Worm (Caenorhabditis elegans): ENCODE measurements around the gene F10G2.2.
"Not testable (repeated sequence)": the region's sequence is repeated elsewhere in the genome, so short reads cannot be mapped to it uniquely, and the experiment has no call there.

Gene F10G2.2

ce11 chrV:7321915-7322314 is 9.1 kb upstream of the F10G2.2 start, which contains the start of gene F10G2.10:
F10G2.10 (plus strand) TSS chrV:7322215.
- TF ChIP-seq klf-2 (GFP tag; conservative IDR thresholded peaks at IDR 0.05) (no peak), cog-1 (tag; optimal IDR thresholded peaks at IDR 0.05) (no peak), ztf-23 (GFP tag; IDR thresholded peaks at IDR 0.05) (no peak), med-1 (GFP tag; optimal IDR thresholded peaks at IDR 0.05; ENCODE audit: insufficient read depth) (no peak), ref-1 (GFP tag; conservative IDR thresholded peaks at IDR 0.05) (no peak), flt-1 (GFP tag; IDR thresholded peaks at IDR 0.05) (no peak), T22C8.4 (GFP tag; IDR thresholded peaks at IDR 0.05) (no peak), ztf-29 (GFP tag; IDR thresholded peaks at IDR 0.05) (no peak), tab-1 (GFP tag; IDR thresholded peaks at IDR 0.05) (no peak)

- no peak for TF ChIP-seq cog-1 (tag; optimal IDR thresholded peaks at IDR 0.05)
Measured at ce11 chrV:7325285-7325684, 5.7 kb upstream of the F10G2.2 start, which contains the start of gene srx-92. srx-92 (minus strand) TSS chrV:7325385.

DNA sequence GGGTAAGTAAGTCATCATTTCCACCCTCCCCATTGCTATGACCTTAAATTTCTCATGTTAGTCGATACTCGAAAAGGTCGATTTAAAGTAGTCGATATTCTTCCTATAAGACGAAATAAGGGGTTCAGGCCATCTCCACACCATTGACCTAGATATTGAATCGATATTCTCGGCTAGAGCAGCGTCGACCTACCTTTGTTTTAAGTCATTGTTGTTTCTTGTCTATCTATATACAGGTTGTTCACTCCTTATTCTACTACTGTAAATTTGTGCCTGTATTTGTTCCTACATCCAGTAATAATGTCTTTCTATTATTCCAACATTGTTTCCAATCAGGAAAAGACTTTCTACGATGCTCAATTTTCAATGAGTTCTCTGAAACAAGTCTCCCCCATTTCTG is 4.0 kb upstream of the F10G2.2 start, which contains the start of gene F10G2.4:
F10G2.4 (plus strand) TSS at position 301 of the 400 bp plus-strand sequence.
- TF ChIP-seq tab-1 (GFP tag; IDR thresholded peaks at IDR 0.05) (no peak), cog-1 (tag; optimal IDR thresholded peaks at IDR 0.05) (no peak), flt-1 (GFP tag; IDR thresholded peaks at IDR 0.05) (no peak), ztf-29 (GFP tag; IDR thresholded peaks at IDR 0.05) (no peak), ztf-23 (GFP tag; IDR thresholded peaks at IDR 0.05) (no peak), med-1 (GFP tag; optimal IDR thresholded peaks at IDR 0.05; ENCODE audit: insufficient read depth) (no peak), ref-1 (GFP tag; conservative IDR thresholded peaks at IDR 0.05) (no peak), klf-2 (GFP tag; conservative IDR thresholded peaks at IDR 0.05) (no peak), T22C8.4 (GFP tag; IDR thresholded peaks at IDR 0.05) (no peak)

DNA sequence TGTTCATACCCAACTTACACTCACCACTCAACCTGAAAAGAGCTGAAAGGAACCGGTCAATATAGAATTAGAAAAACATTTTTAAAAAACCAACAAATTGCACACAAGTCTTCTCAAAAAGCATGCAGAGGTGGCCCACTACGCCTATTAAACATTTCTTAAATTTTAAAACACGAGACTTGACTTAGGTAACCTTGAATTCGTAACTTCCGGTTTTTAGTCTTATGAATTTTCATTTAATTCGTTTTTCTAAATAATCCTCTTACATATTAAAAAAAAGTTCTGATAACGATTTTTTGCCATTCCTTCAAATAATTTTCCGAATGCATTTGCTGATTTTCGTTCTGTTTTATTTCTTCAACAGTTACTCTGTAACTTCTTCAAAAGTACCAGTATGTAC is 2.9 kb upstream of the F10G2.2 start, which contains the start of gene clec-7:
clec-7 (plus strand) TSS at position 301 of the 400 bp plus-strand sequence.
- TF ChIP-seq ref-1 (GFP tag; conservative IDR thresholded peaks at IDR 0.05) (no peak), klf-2 (GFP tag; conservative IDR thresholded peaks at IDR 0.05) (no peak), tab-1 (GFP tag; IDR thresholded peaks at IDR 0.05) (no peak)

DNA sequence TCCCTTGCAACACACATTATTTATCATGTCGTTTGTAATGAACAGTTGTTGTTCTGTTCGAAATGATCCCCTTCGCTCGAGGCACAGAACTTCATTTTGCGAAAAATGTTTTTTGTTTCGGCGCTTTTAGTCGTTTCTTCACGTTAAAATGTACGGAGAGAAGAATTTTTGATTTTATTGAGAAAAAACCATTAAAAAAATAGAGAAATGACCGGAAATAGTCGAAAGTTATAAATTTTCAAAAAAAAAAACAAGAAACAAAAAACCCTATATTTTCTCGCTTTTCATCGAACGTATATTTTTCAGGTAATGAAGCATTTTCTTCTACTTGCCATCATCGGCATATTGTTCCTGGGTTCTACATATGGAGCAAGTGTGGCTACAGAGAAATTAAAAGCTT is 1.3 kb downstream of the F10G2.2 start, which contains the start of gene F10G2.1:
F10G2.1 (plus strand) TSS at position 301 of the 400 bp plus-strand sequence.
- no peak for TF ChIP-seq flt-1 (GFP tag; IDR thresholded peaks at IDR 0.05)
- no peak for TF ChIP-seq ztf-23 (GFP tag; IDR thresholded peaks at IDR 0.05)
- TF ChIP-seq med-1 (GFP tag; optimal IDR thresholded peaks at IDR 0.05; ENCODE audit: insufficient read depth), result no peak
- no peak for TF ChIP-seq ztf-29 (GFP tag; IDR thresholded peaks at IDR 0.05)
- TF ChIP-seq T22C8.4 (GFP tag; IDR thresholded peaks at IDR 0.05), result no peak
- no peak for TF ChIP-seq klf-2 (GFP tag; conservative IDR thresholded peaks at IDR 0.05)
- no peak for TF ChIP-seq tab-1 (GFP tag; IDR thresholded peaks at IDR 0.05)
- TF ChIP-seq ref-1 (GFP tag; conservative IDR thresholded peaks at IDR 0.05), result no peak
- TF ChIP-seq cog-1 (tag; optimal IDR thresholded peaks at IDR 0.05), result no peak

DNA sequence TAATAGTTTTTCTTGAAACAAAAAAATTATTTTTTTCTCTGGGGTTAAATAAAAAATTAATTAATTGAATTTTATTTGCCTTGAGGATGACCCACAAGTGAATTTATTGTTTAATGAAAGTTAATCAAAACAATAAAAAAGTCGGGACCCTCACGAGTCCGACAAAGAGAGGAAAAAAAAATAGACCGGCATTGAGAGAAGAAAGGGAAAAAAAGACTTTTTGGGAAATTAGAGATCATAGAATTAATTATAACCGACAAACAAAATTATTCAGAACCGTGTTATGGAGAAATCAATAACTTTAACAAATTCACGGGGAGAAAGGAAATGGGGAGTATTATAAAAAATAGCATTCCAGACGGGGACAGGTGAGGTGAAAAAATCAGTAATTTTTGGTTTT is 6.2 kb downstream of the F10G2.2 start, which contains the start of gene F10G2.7:
F10G2.7 (minus strand) TSS at position 101 of the 400 bp plus-strand sequence.
- TF ChIP-seq ztf-29, flt-1, ztf-23 (GFP tag; IDR thresholded peaks at IDR 0.05): not testable (repeated sequence)

ce11 chrV:7339831-7340230 is 8.9 kb downstream of the F10G2.2 start, which contains the start of gene srh-187:
srh-187 (minus strand) TSS chrV:7339931.
- no peak for TF ChIP-seq cog-1 (tag; optimal IDR thresholded peaks at IDR 0.05)

DNA sequence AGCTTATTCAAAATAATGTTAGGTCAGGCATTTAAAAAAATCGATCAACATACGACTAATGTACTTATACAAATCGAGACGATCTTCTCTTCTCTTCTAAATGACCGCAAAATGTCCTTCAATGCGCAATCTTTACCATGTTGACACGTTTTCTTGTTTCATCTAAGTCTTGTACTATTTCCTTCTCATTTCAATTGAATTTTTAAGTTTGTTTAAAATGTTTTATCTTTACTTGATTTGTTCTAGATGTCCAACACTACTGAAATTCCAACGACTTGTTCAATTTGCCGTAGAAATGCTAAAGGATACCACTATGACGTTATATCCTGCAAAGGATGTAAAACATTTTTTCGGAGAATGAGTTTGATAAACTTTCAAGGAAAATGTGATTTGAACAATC is 11.0 kb downstream of the F10G2.2 start, which contains the start of the genes nhr-263 and nhr-148:
nhr-263 (minus strand) TSS at position 101 of the 400 bp plus-strand sequence.
nhr-148 (plus strand) TSS at position 215 of the 400 bp plus-strand sequence.
- TF ChIP-seq T22C8.4 (GFP tag; IDR thresholded peaks at IDR 0.05), result no peak
- no peak for TF ChIP-seq cog-1 (tag; optimal IDR thresholded peaks at IDR 0.05)
- TF ChIP-seq med-1 (GFP tag; optimal IDR thresholded peaks at IDR 0.05; ENCODE audit: insufficient read depth), result no peak
- no peak for TF ChIP-seq klf-2 (GFP tag; conservative IDR thresholded peaks at IDR 0.05)
- TF ChIP-seq ztf-23 (GFP tag; IDR thresholded peaks at IDR 0.05), result no peak
- TF ChIP-seq ref-1 (GFP tag; conservative IDR thresholded peaks at IDR 0.05), result no peak
- no peak for TF ChIP-seq ztf-29 (GFP tag; IDR thresholded peaks at IDR 0.05)
- no peak for TF ChIP-seq flt-1 (GFP tag; IDR thresholded peaks at IDR 0.05)
- TF ChIP-seq tab-1 (GFP tag; IDR thresholded peaks at IDR 0.05), result no peak

DNA sequence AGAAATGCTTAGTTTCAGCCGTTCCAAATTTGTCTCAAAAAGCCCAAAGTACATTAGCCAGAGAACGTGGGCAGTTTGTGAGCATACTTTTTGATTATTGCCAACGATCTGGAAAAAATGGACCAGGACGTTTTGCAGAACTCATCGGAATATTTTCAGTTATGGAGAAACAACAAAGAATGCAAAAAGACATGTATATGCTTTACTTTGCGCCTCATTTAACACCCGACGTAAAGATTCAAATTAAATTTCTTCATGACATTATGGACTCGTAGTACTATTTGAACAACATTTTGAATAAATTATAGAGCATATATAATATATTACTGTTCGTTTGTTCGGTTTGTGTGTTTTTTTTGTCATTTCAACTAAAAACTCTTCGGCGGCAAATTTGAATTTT is 12.6 kb downstream of the F10G2.2 start, which contains the start of gene srh-244:
srh-244 (plus strand) TSS at position 301 of the 400 bp plus-strand sequence.
- TF ChIP-seq cog-1 (tag; optimal IDR thresholded peaks at IDR 0.05), result no peak
- no peak for TF ChIP-seq tab-1 (GFP tag; IDR thresholded peaks at IDR 0.05)
- no peak for TF ChIP-seq flt-1 (GFP tag; IDR thresholded peaks at IDR 0.05)
- TF ChIP-seq med-1 (GFP tag; optimal IDR thresholded peaks at IDR 0.05; ENCODE audit: insufficient read depth), result no peak
- TF ChIP-seq ref-1 (GFP tag; conservative IDR thresholded peaks at IDR 0.05), result no peak
- TF ChIP-seq klf-2 (GFP tag; conservative IDR thresholded peaks at IDR 0.05), result no peak
- no peak for TF ChIP-seq T22C8.4 (GFP tag; IDR thresholded peaks at IDR 0.05)
- TF ChIP-seq ztf-23 (GFP tag; IDR thresholded peaks at IDR 0.05), result no peak

ce11 chrV:7345494-7345893 is 14.5 kb downstream of the F10G2.2 start, which contains the start of gene nhr-147:
nhr-147 (plus strand) TSS chrV:7345794.
- TF ChIP-seq ref-1 (GFP tag; conservative IDR thresholded peaks at IDR 0.05); T22C8.4 (GFP tag; IDR thresholded peaks at IDR 0.05); cog-1 (tag; optimal IDR thresholded peaks at IDR 0.05): not testable (repeated sequence)

- TF ChIP-seq ztf-23 (GFP tag; IDR thresholded peaks at IDR 0.05), result no peak
- TF ChIP-seq klf-2 (GFP tag; conservative IDR thresholded peaks at IDR 0.05), result no peak
- TF ChIP-seq ztf-29 (GFP tag; IDR thresholded peaks at IDR 0.05), result no peak
- no peak for TF ChIP-seq flt-1 (GFP tag; IDR thresholded peaks at IDR 0.05)
- no peak for TF ChIP-seq ref-1 (GFP tag; conservative IDR thresholded peaks at IDR 0.05)
- TF ChIP-seq cog-1 (tag; optimal IDR thresholded peaks at IDR 0.05), result no peak
- TF ChIP-seq tab-1 (GFP tag; IDR thresholded peaks at IDR 0.05), result no peak
- no peak for TF ChIP-seq T22C8.4 (GFP tag; IDR thresholded peaks at IDR 0.05)
- no peak for TF ChIP-seq med-1 (GFP tag; optimal IDR thresholded peaks at IDR 0.05; ENCODE audit: insufficient read depth)
Measured at ce11 chrV:7349541-7349940, 18.6 kb downstream of the F10G2.2 start, which contains the start of gene nhr-149. nhr-149 (minus strand) TSS chrV:7349641.

All from whole organism, midembryonic.